Worm (Caenorhabditis elegans) whole organism, midembryonic: ENCODE measurements around the gene F56D2.3.

Experiments
- T22C8.4 ChIP-seq: fragments of 200-800 bp; sonication (Bioruptor generic); IDR thresholded peaks from 2 replicates; pipeline ENCODE4 v1.3.6; 2022; ENCODE audit warnings: missing genetic modification characterization, missing compliant biosample characterization
- cog-1 ChIP-seq: sonication (generic microtip); optimal IDR thresholded peaks from 2 replicates; lab custom pipeline; 2016; ENCODE audit warnings: missing genetic modification characterization, missing compliant biosample characterization
- flt-1 ChIP-seq: fragments of 200-800 bp; sonication (Bioruptor generic); IDR thresholded peaks from 2 replicates; pipeline ENCODE4 v1.3.6; 2022; ENCODE audit warnings: missing genetic modification characterization, missing compliant biosample characterization
- klf-2 ChIP-seq: fragments of 200-800 bp; sonication (Bioruptor generic); conservative IDR thresholded peaks from 2 replicates; pipeline ENCODE4 v1.3.6; 2022; ENCODE audit warnings: missing genetic modification reagents, missing genetic modification characterization, missing compliant biosample characterization
- med-1 ChIP-seq: sonication (generic microtip); optimal IDR thresholded peaks from 2 replicates; lab custom pipeline; 2017; ENCODE audit warnings: missing genetic modification characterization, mild to moderate bottlenecking, missing compliant biosample characterization, antibody characterized with exemption, missing genetic modification reagents; ENCODE audit not compliant: insufficient read depth
- ref-1 ChIP-seq: fragments of 200-800 bp; sonication (Bioruptor generic); conservative IDR thresholded peaks from 2 replicates; pipeline ENCODE4 v1.3.6; 2022; ENCODE audit warnings: missing genetic modification reagents, missing genetic modification characterization, missing compliant biosample characterization
- tab-1 ChIP-seq: fragments of 200-800 bp; sonication (Bioruptor generic); IDR thresholded peaks from 2 replicates; pipeline ENCODE4 v1.3.6; 2022; ENCODE audit warnings: missing genetic modification characterization, missing compliant biosample characterization
- ztf-23 ChIP-seq: fragments of 200-800 bp; sonication (Bioruptor generic); IDR thresholded peaks from 2 replicates; pipeline ENCODE4 v1.3.6; 2022; ENCODE audit warnings: missing genetic modification reagents, missing genetic modification characterization, missing compliant biosample characterization
- ztf-29 ChIP-seq: fragments of 200-800 bp; sonication (Bioruptor generic); IDR thresholded peaks from 2 replicates; pipeline ENCODE4 v1.3.6; 2022; ENCODE audit warnings: missing genetic modification reagents, missing genetic modification characterization, missing compliant biosample characterization

Gene F56D2.3

ce11 chrIII:5584647-5585046, at the start of gene F56D2.3:
F56D2.3 (plus strand) TSS chrIII:5584947.
- TF ChIP-seq flt-1 (no peak), ref-1 (GFP tag; lab: Robert Waterston, UW) (no peak), ztf-29 (GFP tag; lab: Robert Waterston, UW) (no peak), ztf-23 (GFP tag; lab: Robert Waterston, UW) (no peak)

- no peak for TF ChIP-seq ztf-29 (GFP tag; lab: Robert Waterston, UW)
- TF ChIP-seq ref-1 (GFP tag; lab: Robert Waterston, UW): no peak
- TF ChIP-seq tab-1: no peak
- TF ChIP-seq med-1 (GFP tag; lab: Kevin White, UChicago): no peak
- TF ChIP-seq cog-1 (tag; lab: Kevin White, UChicago): no peak
- TF ChIP-seq ztf-23 (GFP tag; lab: Robert Waterston, UW): no peak
These were observed 43.0 kb upstream of the F56D2.3 start for ce11 chrIII:5541777-5542176.

ce11 chrIII:5543050-5543449, 41.7 kb upstream of the F56D2.3 start, which contains the start of gene D1044.6:
D1044.6 (minus strand) TSS chrIII:5543177.
- TF ChIP-seq klf-2 (no peak), ztf-29 (GFP tag; lab: Robert Waterston, UW) (no peak), tab-1 (no peak)

- TF ChIP-seq ztf-23 (GFP tag; lab: Robert Waterston, UW) (no peak), klf-2 (no peak), flt-1 (no peak), tab-1 (no peak), ref-1 (GFP tag; lab: Robert Waterston, UW) (no peak), cog-1 (tag; lab: Kevin White, UChicago) (no peak), T22C8.4 (GFP tag; lab: Robert Waterston, UW) (no peak), ztf-29 (GFP tag; lab: Robert Waterston, UW) (no peak), med-1 (GFP tag; lab: Kevin White, UChicago) (no peak)
These were observed 40.9 kb upstream of the F56D2.3 start, which contains the start of gene D1044.1 for ce11 chrIII:5543727-5544345. D1044.1 (plus strand) TSS chrIII:5544295.

ce11 chrIII:5546309-5546708, 38.4 kb upstream of the F56D2.3 start:
- no peak for TF ChIP-seq ref-1 (GFP tag; lab: Robert Waterston, UW)
- no peak for TF ChIP-seq cog-1 (tag; lab: Kevin White, UChicago)
- TF ChIP-seq tab-1: no peak
- TF ChIP-seq med-1 (GFP tag; lab: Kevin White, UChicago): no peak
- TF ChIP-seq T22C8.4 (GFP tag; lab: Robert Waterston, UW): no peak
- TF ChIP-seq ztf-23 (GFP tag; lab: Robert Waterston, UW): no peak
- TF ChIP-seq flt-1: no peak
- no peak for TF ChIP-seq ztf-29 (GFP tag; lab: Robert Waterston, UW)
- no peak for TF ChIP-seq klf-2

ce11 chrIII:5546730-5547129, 38.0 kb upstream of the F56D2.3 start, which contains the start of gene F09F7.5:
F09F7.5 (plus strand) TSS chrIII:5546987.
- TF ChIP-seq ref-1 (GFP tag; lab: Robert Waterston, UW) (no peak), T22C8.4 (GFP tag; lab: Robert Waterston, UW) (no peak)

- TF ChIP-seq ztf-29 (GFP tag; lab: Robert Waterston, UW): no peak
These were observed 34.6 kb upstream of the F56D2.3 start for ce11 chrIII:5550193-5550592.

- TF ChIP-seq tab-1 (no peak), ref-1 (GFP tag; lab: Robert Waterston, UW) (no peak), cog-1 (tag; lab: Kevin White, UChicago) (no peak), med-1 (GFP tag; lab: Kevin White, UChicago) (no peak)
These were observed 33.9 kb upstream of the F56D2.3 start for ce11 chrIII:5550844-5551243.

ce11 chrIII:5552072-5552667, 32.6 kb upstream of the F56D2.3 start, which contains the start of gene F09F7.6:
F09F7.6 (minus strand) TSS chrIII:5552135.
- no peak for TF ChIP-seq ref-1 (GFP tag; lab: Robert Waterston, UW)
- no peak for TF ChIP-seq T22C8.4 (GFP tag; lab: Robert Waterston, UW)
- TF ChIP-seq klf-2: no peak
- TF ChIP-seq ztf-29 (GFP tag; lab: Robert Waterston, UW): no peak
- 0 out of 2 replicates have a peak, but pooled peaks have one; percentile 31 for TF ChIP-seq flt-1
- no peak for TF ChIP-seq ztf-23 (GFP tag; lab: Robert Waterston, UW)
- TF ChIP-seq cog-1 (tag; lab: Kevin White, UChicago): no peak
- no peak for TF ChIP-seq med-1 (GFP tag; lab: Kevin White, UChicago)

ce11 chrIII:5553098-5553497, 31.6 kb upstream of the F56D2.3 start:
- TF ChIP-seq cog-1 (tag; lab: Kevin White, UChicago) (no peak), med-1 (GFP tag; lab: Kevin White, UChicago) (no peak), ztf-23 (GFP tag; lab: Robert Waterston, UW) (no peak), tab-1 (no peak), flt-1 (no peak), ztf-29 (GFP tag; lab: Robert Waterston, UW) (no peak), ref-1 (GFP tag; lab: Robert Waterston, UW) (no peak), T22C8.4 (GFP tag; lab: Robert Waterston, UW) (no peak), klf-2 (no peak)
